Fruit fly (Drosophila melanogaster): ENCODE measurements around the gene mthl6.

dm6 chr3L:7465209-7465608, 20.6 kb upstream of the mthl6 start, which contains the start of the genes CG42660, CG42661 and Tsp66A:
- no peak for TF ChIP-seq CG7045 (GFP tag; optimal IDR thresholded peaks at IDR 0.05)
- TF ChIP-seq ovo (GFP tag; optimal IDR thresholded peaks at IDR 0.05) = no peak
- no peak for TF ChIP-seq CG12768 (GFP tag; optimal IDR thresholded peaks at IDR 0.05)
- TF ChIP-seq cnc (optimal IDR thresholded peaks at IDR 0.05) = no peak
- TF ChIP-seq kay (GFP tag; ENCODE audit: borderline replicate concordance) = no peak
- TF ChIP-seq CG11617 (GFP tag; optimal IDR thresholded peaks at IDR 0.05) = no peak
- TF ChIP-seq Mnt (GFP tag; optimal IDR thresholded peaks at IDR 0.05) = no peak
- TF ChIP-seq Crg-1 (GFP tag; optimal IDR thresholded peaks at IDR 0.05) = no peak
- TF ChIP-seq CG5204 (GFP tag; optimal IDR thresholded peaks at IDR 0.05) = no peak
- TF ChIP-seq toe (GFP tag; optimal IDR thresholded peaks at IDR 0.05) = no peak
- no peak for TF ChIP-seq CG7101 (tag; optimal IDR thresholded peaks at IDR 0.05)
